Fruit fly (Drosophila melanogaster): ENCODE measurements around the gene Cpr65Ec.

Gene Cpr65Ec

DNA sequence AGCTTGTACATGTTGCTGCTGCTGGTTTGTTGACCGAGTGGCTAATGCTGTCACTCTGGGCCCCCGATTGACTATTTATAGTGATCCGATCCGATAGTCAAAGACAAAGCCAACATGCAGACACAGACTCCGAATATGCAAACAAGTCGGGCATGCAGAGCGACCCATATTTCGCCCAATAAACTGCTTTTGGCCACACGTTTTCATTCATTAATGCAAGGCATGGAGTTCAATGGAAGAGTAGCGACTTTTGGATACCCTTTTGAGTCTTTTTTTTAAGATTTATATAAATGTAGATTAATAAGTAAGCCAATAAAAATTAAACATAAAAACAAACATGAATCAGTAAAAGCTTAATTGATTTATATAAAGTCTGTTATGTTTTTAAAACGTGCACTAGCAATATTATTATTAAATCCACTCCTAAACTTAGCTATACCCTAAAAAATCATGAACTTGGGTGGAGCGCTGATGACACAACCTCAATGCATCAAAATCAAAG is 6.4 kb upstream of the Cpr65Ec start, which contains the start of gene Cpr65Ea (continued):
- TF ChIP-seq tup (GFP tag; optimal IDR thresholded peaks at IDR 0.05) = no peak
- TF ChIP-seq dan (GFP tag; IDR thresholded peaks at IDR 0.05) = no peak
- no peak for TF ChIP-seq CG12104 (GFP tag; optimal IDR thresholded peaks at IDR 0.05)
- no peak for TF ChIP-seq CG10462 (GFP tag; optimal IDR thresholded peaks at IDR 0.05)
- no peak for TF ChIP-seq CG3163 (GFP tag; optimal IDR thresholded peaks at IDR 0.05)
- no peak for TF ChIP-seq Dek (tag; optimal IDR thresholded peaks at IDR 0.05)
- TF ChIP-seq wdn (GFP tag; IDR thresholded peaks at IDR 0.05) = no peak
- no peak for TF ChIP-seq CG16813 (GFP tag; IDR thresholded peaks at IDR 0.05; ENCODE audit: partially characterized antibody)
- TF ChIP-seq CG1602 (GFP tag; optimal IDR thresholded peaks at IDR 0.05) = no peak
- TF ChIP-seq Hmx (GFP tag; optimal IDR thresholded peaks at IDR 0.05) = no peak
- no peak for TF ChIP-seq Mrtf (GFP tag; IDR thresholded peaks at IDR 0.05)
- TF ChIP-seq rib (GFP tag; IDR thresholded peaks at IDR 0.05) = no peak
- TF ChIP-seq H15 (GFP tag; IDR thresholded peaks at IDR 0.05) = no peak
- no peak for TF ChIP-seq HHEX (GFP tag; optimal IDR thresholded peaks at IDR 0.05)
- peak; percentile 18 for TF ChIP-seq CG17359 (tag; optimal IDR thresholded peaks at IDR 0.05)
- no peak for TF ChIP-seq Trl (optimal IDR thresholded peaks at IDR 0.05)
- no peak for TF ChIP-seq Trl (GFP tag; optimal IDR thresholded peaks at IDR 0.05)
- TF ChIP-seq Spps (tag; optimal IDR thresholded peaks at IDR 0.05) = no peak
- TF ChIP-seq fru (optimal IDR thresholded peaks at IDR 0.05) = no peak
- TF ChIP-seq pho (GFP tag; optimal IDR thresholded peaks at IDR 0.05) = no peak
- TF ChIP-seq CG31441 (GFP tag; IDR thresholded peaks at IDR 0.05) = peak; percentile 23; the same call in 1 of the 2 replicates
- no peak for TF ChIP-seq klu (GFP tag; IDR thresholded peaks at IDR 0.05)
- no peak for TF ChIP-seq bab2 (GFP tag; optimal IDR thresholded peaks at IDR 0.05)
- TF ChIP-seq Nf-YA (GFP tag; IDR thresholded peaks at IDR 0.05) = 0 out of 2 replicates have a peak, but pooled peaks have one; percentile 13
- no peak for TF ChIP-seq psq (GFP tag; optimal IDR thresholded peaks at IDR 0.05)
- no peak for TF ChIP-seq CG6272 (GFP tag; IDR thresholded peaks at IDR 0.05)
- peak; percentile 33 for TF ChIP-seq tap (tag; optimal IDR thresholded peaks at IDR 0.05)
- no peak for TF ChIP-seq GATAe (GFP tag; conservative IDR thresholded peaks at IDR 0.05)
- TF ChIP-seq Camta (GFP tag; optimal IDR thresholded peaks at IDR 0.05) = no peak
- TF ChIP-seq da (GFP tag; optimal IDR thresholded peaks at IDR 0.05) = no peak
- TF ChIP-seq CG42726 (GFP tag; IDR thresholded peaks at IDR 0.05; ENCODE audit: partially characterized antibody) = no peak
- no peak for TF ChIP-seq CG15011 (GFP tag; optimal IDR thresholded peaks at IDR 0.05)
- TF ChIP-seq CG7928 (GFP tag; optimal IDR thresholded peaks at IDR 0.05) = no peak
- TF ChIP-seq TFAM (GFP tag; optimal IDR thresholded peaks at IDR 0.05) = no peak
- TF ChIP-seq CG12299 (tag; optimal IDR thresholded peaks at IDR 0.05) = no peak
- no peak for TF ChIP-seq CG7987 (GFP tag; optimal IDR thresholded peaks at IDR 0.05)
- TF ChIP-seq slou (GFP tag; optimal IDR thresholded peaks at IDR 0.05) = no peak
- no peak for TF ChIP-seq ham (GFP tag; IDR thresholded peaks at IDR 0.05)
- no peak for TF ChIP-seq Dbx (GFP tag; IDR thresholded peaks at IDR 0.05)
- no peak for TF ChIP-seq CG43689 (GFP tag; IDR thresholded peaks at IDR 0.05)
- TF ChIP-seq fu2 (GFP tag; optimal IDR thresholded peaks at IDR 0.05) = no peak
- no peak for TF ChIP-seq CG30403 (GFP tag; optimal IDR thresholded peaks at IDR 0.05)
- TF ChIP-seq Myb (GFP tag; optimal IDR thresholded peaks at IDR 0.05) = no peak
- TF ChIP-seq Ptx1 (GFP tag; IDR thresholded peaks at IDR 0.05) = peak; percentile 49
- 0 out of 3 replicates have a peak, but pooled peaks have one; percentile 24 for TF ChIP-seq tgo (GFP tag; IDR thresholded peaks at IDR 0.05)
- TF ChIP-seq yki (optimal IDR thresholded peaks at IDR 0.05) = no peak
- TF ChIP-seq CG16815 (GFP tag; optimal IDR thresholded peaks at IDR 0.05) = no peak
- no peak for TF ChIP-seq hbn (GFP tag; IDR thresholded peaks at IDR 0.05; ENCODE audit: partially characterized antibody)
- TF ChIP-seq CG7372 (GFP tag; IDR thresholded peaks at IDR 0.05) = no peak
- peak; percentile 20; the same call in 1 of the 2 replicates for TF ChIP-seq E2f1 (GFP tag; IDR thresholded peaks at IDR 0.05)
- no peak for TF ChIP-seq ro (GFP tag; IDR thresholded peaks at IDR 0.05)
- TF ChIP-seq CG11456 (GFP tag; IDR thresholded peaks at IDR 0.05) = no peak
- TF ChIP-seq CG9437 (GFP tag; optimal IDR thresholded peaks at IDR 0.05) = no peak

Data from whole organism, embryonic.